Fruit fly (Drosophila melanogaster) whole organism, wandering third instar larva: ENCODE data around the gene CG45095.
"Not testable (repeated sequence)": the region's sequence is repeated elsewhere in the genome, so short reads cannot be mapped to it uniquely, and the experiment has no call there.

Experiments used
- OdsH ChIP-seq: fragments of 200-800 bp; sonication (Bioruptor generic); optimal IDR thresholded peaks from 2 replicates; lab custom pipeline; 2016; ENCODE audit warnings: missing biosample characterization, mild to moderate bottlenecking, missing genetic modification characterization
- dsf ChIP-seq: sonication (Bioruptor generic); optimal IDR thresholded peaks from 2 replicates; lab custom pipeline; 2016; ENCODE audit warnings: missing biosample characterization, missing genetic modification characterization, borderline replicate concordance
- fru ChIP-seq: fragments of 200-800 bp; sonication (Bioruptor generic); optimal IDR thresholded peaks from 3 replicates; lab custom pipeline; 2016; ENCODE audit warnings: missing biosample characterization, mild to moderate bottlenecking, missing genetic modification characterization
- h ChIP-seq: fragments of 200-800 bp; sonication (Bioruptor generic); optimal IDR thresholded peaks from 3 replicates; lab custom pipeline; 2016; ENCODE audit warnings: missing biosample characterization, mild to moderate bottlenecking, missing genetic modification characterization

dm6 chr3R:25131042-25131441 lies 28.7 kb downstream of the CG45095 start, which contains the start of gene Bili:
- not testable (repeated sequence) for TF ChIP-seq fru (GFP tag; lab: Kevin White, UChicago); h; OdsH (GFP tag; lab: Kevin White, UChicago); dsf (GFP tag; lab: Kevin White, UChicago)
